Worm (Caenorhabditis elegans) whole organism, midembryonic: ENCODE measurements around the gene F39G3.5.

Experiments
- T22C8.4 ChIP-seq: fragments of 200-800 bp; sonication (Bioruptor generic); IDR thresholded peaks from 2 replicates; pipeline ENCODE4 v1.3.6; 2022; ENCODE audit warnings: missing genetic modification characterization, missing compliant biosample characterization
- flt-1 ChIP-seq: fragments of 200-800 bp; sonication (Bioruptor generic); IDR thresholded peaks from 2 replicates; pipeline ENCODE4 v1.3.6; 2022; ENCODE audit warnings: missing genetic modification characterization, missing compliant biosample characterization
- klf-2 ChIP-seq: fragments of 200-800 bp; sonication (Bioruptor generic); conservative IDR thresholded peaks from 2 replicates; pipeline ENCODE4 v1.3.6; 2022; ENCODE audit warnings: missing genetic modification reagents, missing genetic modification characterization, missing compliant biosample characterization
- ref-1 ChIP-seq: fragments of 200-800 bp; sonication (Bioruptor generic); conservative IDR thresholded peaks from 2 replicates; pipeline ENCODE4 v1.3.6; 2022; ENCODE audit warnings: missing genetic modification reagents, missing genetic modification characterization, missing compliant biosample characterization
- tab-1 ChIP-seq: fragments of 200-800 bp; sonication (Bioruptor generic); IDR thresholded peaks from 2 replicates; pipeline ENCODE4 v1.3.6; 2022; ENCODE audit warnings: missing genetic modification characterization, missing compliant biosample characterization
- ztf-23 ChIP-seq: fragments of 200-800 bp; sonication (Bioruptor generic); IDR thresholded peaks from 2 replicates; pipeline ENCODE4 v1.3.6; 2022; ENCODE audit warnings: missing genetic modification reagents, missing genetic modification characterization, missing compliant biosample characterization
- ztf-29 ChIP-seq: fragments of 200-800 bp; sonication (Bioruptor generic); IDR thresholded peaks from 2 replicates; pipeline ENCODE4 v1.3.6; 2022; ENCODE audit warnings: missing genetic modification reagents, missing genetic modification characterization, missing compliant biosample characterization

ce11 chrV:4750294-4750693 is 27.9 kb downstream of the F39G3.5 start, which contains the start of gene C18G1.6:
- TF ChIP-seq klf-2 (GFP tag; lab: Robert Waterston, UW) (no peak), flt-1 (GFP tag; lab: Robert Waterston, UW) (no peak), ref-1 (no peak), ztf-29 (GFP tag; lab: Robert Waterston, UW) (no peak), tab-1 (GFP tag; lab: Robert Waterston, UW) (no peak), T22C8.4 (GFP tag; lab: Robert Waterston, UW) (no peak), ztf-23 (GFP tag; lab: Robert Waterston, UW) (no peak)
